Worm (Caenorhabditis elegans) whole organism, mixed stage, embryonic: ENCODE data around the gene mog-1.

Source experiments
- ces-1 ChIP-seq: fragments of 150-350 bp; optimal IDR thresholded peaks from 2 replicates; lab custom pipeline; 2014; ENCODE audit warnings: missing biosample characterization, missing genetic modification reagents, missing genetic modification characterization
- elt-1 ChIP-seq: sonication (generic microtip); optimal IDR thresholded peaks from 2 replicates; lab custom pipeline; 2017; ENCODE audit warnings: missing genetic modification characterization, mild to moderate bottlenecking, missing compliant biosample characterization, antibody characterized with exemption, moderate library complexity, borderline replicate concordance; ENCODE audit not compliant: insufficient read depth
- nhr-76 ChIP-seq: sonication (generic microtip); optimal IDR thresholded peaks from 2 replicates; lab custom pipeline; 2017; ENCODE audit warnings: missing biosample characterization, missing genetic modification characterization
- unc-39 ChIP-seq: fragments of 150-350 bp; optimal IDR thresholded peaks from 2 replicates; lab custom pipeline; 2014; ENCODE audit warnings: missing biosample characterization, missing genetic modification characterization
- unc-62 ChIP-seq: fragments of 150-350 bp; optimal IDR thresholded peaks from 2 replicates; lab custom pipeline; 2014; ENCODE audit warnings: missing biosample characterization, missing genetic modification reagents, missing genetic modification characterization
- ztf-11 ChIP-seq: fragments of 150-350 bp; optimal IDR thresholded peaks from 2 replicates; lab custom pipeline; 2014; ENCODE audit warnings: missing biosample characterization, missing genetic modification characterization

- no peak for TF ChIP-seq ztf-11
- no peak for TF ChIP-seq ces-1
- TF ChIP-seq elt-1 (tag; lab: Kevin White, UChicago), result no peak
- no peak for TF ChIP-seq nhr-76 (tag; lab: Kevin White, UChicago)
- no peak for TF ChIP-seq unc-62 (GFP tag; lab: Kevin White, UChicago)
- no peak for TF ChIP-seq unc-39 (tag; lab: Kevin White, UChicago)
These were observed 41.9 kb upstream of the mog-1 start, which contains the start of gene pqn-8 for ce11 chrIII:9997890-9998289.
